Worm (Caenorhabditis elegans): Measurements from ENCODE around the gene C25F9.11.

C25F9.11 gene

DNA sequence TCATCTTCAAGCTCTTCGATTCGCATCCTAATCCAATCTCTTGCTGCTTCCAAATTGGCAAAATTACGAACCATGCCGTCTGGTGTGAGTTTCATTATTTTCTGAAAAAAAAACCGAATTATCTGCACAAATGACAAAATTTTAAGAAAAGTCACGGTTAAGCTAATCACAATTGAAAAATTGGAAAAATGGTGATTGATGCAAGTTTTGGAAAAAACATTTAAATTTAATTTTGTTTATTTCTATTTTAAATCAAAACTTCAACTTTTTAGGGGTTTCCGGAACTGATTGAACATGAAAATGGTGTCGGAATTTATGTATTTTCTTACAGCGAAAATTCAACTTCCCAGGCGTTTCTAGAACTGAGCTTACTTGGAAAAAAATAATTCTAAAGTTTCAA lies 30.0 kb downstream of the C25F9.11 start, which contains the start of gene C25F9.12:
TSS of gene C25F9.12 (minus strand) at position 101 of the 400 bp plus-strand sequence.
- TF ChIP-seq che-1 (tag; optimal IDR thresholded peaks at IDR 0.05), result no peak
- TF ChIP-seq ceh-6 (GFP tag; optimal IDR thresholded peaks at IDR 0.05), result no peak
- TF ChIP-seq lim-6 (tag; optimal IDR thresholded peaks at IDR 0.05), result no peak
- TF ChIP-seq mec-3 (tag; optimal IDR thresholded peaks at IDR 0.05; ENCODE audit: borderline replicate concordance), result no peak
- TF ChIP-seq pag-3 (tag; optimal IDR thresholded peaks at IDR 0.05; ENCODE audit: borderline replicate concordance), result no peak
- TF ChIP-seq ceh-19 (GFP tag; optimal IDR thresholded peaks at IDR 0.05), result no peak
- TF ChIP-seq fkh-10 (GFP tag; optimal IDR thresholded peaks at IDR 0.05), result no peak
- no peak for TF ChIP-seq tbx-2 (tag; optimal IDR thresholded peaks at IDR 0.05)
- TF ChIP-seq ceh-45 (GFP tag; IDR thresholded peaks at IDR 0.05), result no peak
- no peak for TF ChIP-seq odd-2 (tag; optimal IDR thresholded peaks at IDR 0.05)

DNA sequence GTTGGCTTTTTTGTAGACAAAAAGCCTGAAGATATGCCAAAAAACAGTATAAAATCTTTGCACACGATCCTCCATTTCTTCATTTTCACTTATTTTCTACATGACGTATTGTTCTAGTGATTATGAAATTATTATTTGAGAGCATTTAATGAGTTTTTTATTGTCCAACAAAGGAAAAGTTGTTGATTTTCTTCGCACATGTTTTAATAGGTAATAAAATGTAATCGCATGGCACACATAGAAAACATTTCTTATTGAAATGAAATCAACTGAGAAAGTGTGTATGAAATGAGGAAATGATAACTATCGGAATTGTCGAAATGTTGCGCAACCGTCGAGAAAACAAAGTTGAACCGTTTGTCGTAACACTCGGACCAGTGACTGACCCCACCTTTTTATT lies 31.4 kb downstream of the C25F9.11 start:
- TF ChIP-seq gmeb-2 (tag; optimal IDR thresholded peaks at IDR 0.05) (no peak), ceh-31 (tag; optimal IDR thresholded peaks at IDR 0.05) (no peak), lim-6 (tag; optimal IDR thresholded peaks at IDR 0.05) (no peak), syd-9 (tag; optimal IDR thresholded peaks at IDR 0.05) (no peak), madf-2 (tag; optimal IDR thresholded peaks at IDR 0.05) (no peak), fkh-10 (GFP tag; optimal IDR thresholded peaks at IDR 0.05) (no peak), unc-55 (GFP tag; optimal IDR thresholded peaks at IDR 0.05) (no peak)

DNA sequence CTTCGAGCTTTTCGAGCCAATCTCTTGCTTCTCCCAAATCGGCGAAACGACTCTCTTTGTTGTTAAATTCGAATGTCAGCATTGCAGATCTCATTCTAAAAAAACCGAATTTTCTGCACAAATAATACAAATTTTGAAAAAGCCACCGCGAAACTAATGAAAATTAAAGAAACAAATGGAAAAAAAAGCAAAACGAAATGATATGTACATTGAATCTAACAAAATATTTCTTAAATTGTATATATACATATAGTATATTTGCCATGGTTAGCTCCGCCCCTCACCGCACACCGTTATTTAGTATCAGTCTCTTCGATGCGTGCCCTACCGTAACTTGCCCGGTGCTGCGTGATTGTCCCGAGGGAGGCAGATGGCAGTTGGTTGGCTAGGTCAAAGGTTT lies 32.3 kb downstream of the C25F9.11 start, which contains the start of gene srw-86:
TSS of gene srw-86 (minus strand) at position 101 of the 400 bp plus-strand sequence.
- TF ChIP-seq madf-2 (tag; optimal IDR thresholded peaks at IDR 0.05) (no peak), eyg-1 (tag; optimal IDR thresholded peaks at IDR 0.05) (no peak), sox-2 (GFP tag; IDR thresholded peaks at IDR 0.05) (no peak), ceh-2 (tag; optimal IDR thresholded peaks at IDR 0.05) (no peak), unc-3 (GFP tag; conservative IDR thresholded peaks at IDR 0.05) (no peak), unc-3 (tag; optimal IDR thresholded peaks at IDR 0.05) (no peak), sdc-2 (tag; optimal IDR thresholded peaks at IDR 0.05) (no peak), hlh-6 (tag; optimal IDR thresholded peaks at IDR 0.05) (no peak), pqm-1 (tag; optimal IDR thresholded peaks at IDR 0.05) (no peak), nhr-232 (tag; optimal IDR thresholded peaks at IDR 0.05) (no peak), C08G9.2 (tag; optimal IDR thresholded peaks at IDR 0.05) (no peak), syd-9 (tag; optimal IDR thresholded peaks at IDR 0.05) (no peak), dve-1 (tag; optimal IDR thresholded peaks at IDR 0.05) (no peak), unc-55 (GFP tag; optimal IDR thresholded peaks at IDR 0.05) (no peak), ceh-18 (tag; optimal IDR thresholded peaks at IDR 0.05) (no peak), tbx-2 (tag; optimal IDR thresholded peaks at IDR 0.05) (no peak)

DNA sequence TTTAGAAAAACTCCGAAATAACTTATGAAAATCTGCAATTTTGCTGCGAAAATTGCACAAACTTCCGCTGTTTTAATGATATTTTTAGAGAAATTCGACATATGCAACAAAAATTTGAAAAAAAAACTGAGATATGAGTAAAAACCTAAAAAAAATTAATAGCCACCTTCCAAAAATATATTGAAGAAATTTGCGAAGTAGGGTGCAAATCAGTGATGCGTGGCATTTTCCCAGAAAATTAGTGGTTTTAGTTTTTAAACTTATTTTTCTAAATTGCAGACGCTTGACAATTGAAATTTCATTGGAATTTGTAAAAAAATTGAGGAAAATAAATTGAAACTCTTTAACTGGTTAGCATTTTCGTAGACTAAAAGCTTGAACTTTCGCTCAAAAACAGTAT lies 34.0 kb downstream of the C25F9.11 start, which contains the start of gene C25F9.13:
TSS of gene C25F9.13 (minus strand) at position 101 of the 400 bp plus-strand sequence.
- TF ChIP-seq elt-2 (tag; optimal IDR thresholded peaks at IDR 0.05) (no peak), Y22D7AL.16 (tag; optimal IDR thresholded peaks at IDR 0.05) (no peak)

DNA sequence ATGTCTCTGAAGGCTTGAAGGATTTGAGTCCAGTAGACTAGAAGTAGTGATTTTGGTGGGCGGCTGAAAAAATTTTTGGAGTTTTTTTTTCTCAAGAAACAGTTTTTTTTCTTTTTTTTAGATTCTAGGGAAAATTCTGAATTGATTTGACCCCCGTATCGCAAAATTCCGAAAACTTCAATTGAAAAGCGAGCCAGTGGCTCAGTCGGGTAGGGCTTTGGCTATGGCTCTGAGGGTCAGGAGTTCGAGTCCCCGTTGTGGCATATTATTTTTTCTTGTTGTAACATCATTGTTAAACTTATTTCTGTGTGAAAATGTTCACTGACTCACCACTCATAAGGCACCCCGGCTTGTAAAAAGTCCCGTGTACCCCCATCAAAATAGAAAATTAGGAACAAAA lies 34.5 kb downstream of the C25F9.11 start:
- no peak for TF ChIP-seq C38D4.7 (GFP tag; optimal IDR thresholded peaks at IDR 0.05)
- TF ChIP-seq hlh-13 (GFP tag; optimal IDR thresholded peaks at IDR 0.05), result no peak
- TF ChIP-seq fax-1 (tag; optimal IDR thresholded peaks at IDR 0.05), result no peak
- TF ChIP-seq K09A11.1 (tag; optimal IDR thresholded peaks at IDR 0.05; ENCODE audit: insufficient read depth), result no peak
- no peak for TF ChIP-seq ceh-30 (tag; optimal IDR thresholded peaks at IDR 0.05)
- TF ChIP-seq ama-1 (optimal IDR thresholded peaks at IDR 0.05), result no peak
- TF ChIP-seq gmeb-2 (tag; optimal IDR thresholded peaks at IDR 0.05), result no peak
- TF ChIP-seq nhr-232 (tag; optimal IDR thresholded peaks at IDR 0.05), result no peak
- no peak for TF ChIP-seq ets-4 (tag; optimal IDR thresholded peaks at IDR 0.05)
- TF ChIP-seq npax-4 (tag; optimal IDR thresholded peaks at IDR 0.05), result no peak
- no peak for TF ChIP-seq zip-5 (tag; optimal IDR thresholded peaks at IDR 0.05)
- no peak for TF ChIP-seq nhr-11 (tag; optimal IDR thresholded peaks at IDR 0.05)
- no peak for TF ChIP-seq elt-2 (tag; optimal IDR thresholded peaks at IDR 0.05)
- no peak for TF ChIP-seq rnt-1 (tag; optimal IDR thresholded peaks at IDR 0.05)
- TF ChIP-seq lin-11 (tag; optimal IDR thresholded peaks at IDR 0.05), result no peak
- no peak for TF ChIP-seq odd-2 (tag; optimal IDR thresholded peaks at IDR 0.05)
- TF ChIP-seq pha-4 (tag; optimal IDR thresholded peaks at IDR 0.05), result no peak
- no peak for TF ChIP-seq ceh-48 (tag; optimal IDR thresholded peaks at IDR 0.05)
- TF ChIP-seq ztf-16 (tag; optimal IDR thresholded peaks at IDR 0.05), result no peak

All from whole organism, late embryonic.